Worm (Caenorhabditis elegans) whole organism, L1 larva: ENCODE measurements around the gene Y15E3A.3.

ENCODE experiments used
- C34B4.2 ChIP-seq: sonication (generic microtip); optimal IDR thresholded peaks from 2 replicates; lab custom pipeline; 2017; ENCODE audit warnings: mild to moderate bottlenecking, missing genetic modification characterization, missing compliant biosample characterization
- F16B12.6 ChIP-seq: fragments of 150-350 bp; optimal IDR thresholded peaks from 2 replicates; lab custom pipeline; 2014; ENCODE audit warnings: missing biosample characterization, missing genetic modification characterization
- Y116A8C.19 ChIP-seq: sonication (generic microtip); optimal IDR thresholded peaks from 2 replicates; lab custom pipeline; 2016; ENCODE audit warnings: missing compliant biosample characterization, missing genetic modification characterization, borderline replicate concordance
- aha-1 ChIP-seq: fragments of 150-350 bp; optimal IDR thresholded peaks from 2 replicates; lab custom pipeline; 2014; ENCODE audit warnings: missing biosample characterization, missing genetic modification characterization
- alr-1 ChIP-seq: fragments of 200-800 bp; sonication (Bioruptor generic); optimal IDR thresholded peaks from 2 replicates; lab custom pipeline; 2018; ENCODE audit warnings: borderline replicate concordance, mild to moderate bottlenecking, missing genetic modification characterization, missing compliant biosample characterization
- ceh-63 ChIP-seq: fragments of 200-800 bp; sonication (Bioruptor generic); optimal IDR thresholded peaks from 2 replicates; lab custom pipeline; 2018; ENCODE audit warnings: mild to moderate bottlenecking, missing genetic modification characterization, missing compliant biosample characterization
- ceh-8 ChIP-seq: fragments of 200-800 bp; sonication (Bioruptor generic); optimal IDR thresholded peaks from 2 replicates; lab custom pipeline; 2018; ENCODE audit warnings: mild to moderate bottlenecking, missing genetic modification characterization, moderate library complexity, missing compliant biosample characterization
- ceh-90 ChIP-seq: sonication (generic microtip); optimal IDR thresholded peaks from 2 replicates; lab custom pipeline; 2016; ENCODE audit warnings: missing genetic modification characterization, missing compliant biosample characterization
- ces-1 ChIP-seq: fragments of 150-350 bp; optimal IDR thresholded peaks from 2 replicates; lab custom pipeline; 2014; ENCODE audit warnings: missing biosample characterization, missing genetic modification reagents, missing genetic modification characterization
- dpl-1 ChIP-seq, 3 experiments: fragments of 150-350 bp in 2 of 3; sonication (generic microtip) in 1 of 3; optimal IDR thresholded peaks; 2 replicates each; lab custom pipeline; 2014 to 2017; ENCODE audit warnings: missing biosample characterization in 3 of 3, missing genetic modification characterization in 3 of 3, missing genetic modification reagents in 3 of 3
- dsc-1 ChIP-seq: sonication (generic microtip); optimal IDR thresholded peaks from 2 replicates; lab custom pipeline; 2016; ENCODE audit warnings: mild to moderate bottlenecking, missing genetic modification characterization, missing compliant biosample characterization
- egl-27 ChIP-seq, 2 experiments: fragments of 150-350 bp in 1 of 2; sonication (generic microtip); optimal IDR thresholded peaks; 3 replicates each; lab custom pipeline; 2017 to 2018; ENCODE audit warnings: missing biosample characterization in 2 of 2, missing genetic modification characterization in 2 of 2, missing genetic modification reagents in 2 of 2
- elt-2 ChIP-seq: sonication (generic microtip); optimal IDR thresholded peaks from 2 replicates; lab custom pipeline; 2016; ENCODE audit warnings: missing genetic modification characterization, mild to moderate bottlenecking, inconsistent platforms, missing compliant biosample characterization, missing genetic modification reagents
- elt-3 ChIP-seq, 6 experiments: fragments of 150-350 bp in 1 of 6; sonication (generic microtip); optimal IDR thresholded peaks; 2 replicates each; lab custom pipeline; 2017 to 2018; ENCODE audit warnings: missing biosample characterization in 6 of 6, missing genetic modification characterization in 6 of 6, inconsistent platforms in 1 of 6
- ets-5 ChIP-seq: fragments of 200-800 bp; sonication (Bioruptor generic); IDR thresholded peaks from 2 replicates; pipeline ENCODE4 v1.3.6; 2022; ENCODE audit warnings: missing genetic modification characterization, missing compliant biosample characterization
- fkh-10 ChIP-seq: sonication (generic microtip); optimal IDR thresholded peaks from 2 replicates; lab custom pipeline; 2017; ENCODE audit warnings: missing biosample characterization, missing genetic modification reagents, missing genetic modification characterization
- fkh-4 ChIP-seq: sonication (generic microtip); optimal IDR thresholded peaks from 2 replicates; lab custom pipeline; 2016; ENCODE audit warnings: missing compliant biosample characterization, missing genetic modification characterization, borderline replicate concordance
- grh-1 ChIP-seq: fragments of 200-800 bp; sonication (Bioruptor generic); IDR thresholded peaks from 2 replicates; pipeline ENCODE4 v1.3.6; 2022; ENCODE audit warnings: missing genetic modification reagents, missing genetic modification characterization, missing compliant biosample characterization
- hlh-17 ChIP-seq: fragments of 200-800 bp; sonication (Bioruptor generic); optimal IDR thresholded peaks from 2 replicates; lab custom pipeline; 2018; ENCODE audit warnings: missing genetic modification characterization, mild to moderate bottlenecking, missing compliant biosample characterization, moderate library complexity, borderline replicate concordance
- hlh-4 ChIP-seq: sonication (generic microtip); optimal IDR thresholded peaks from 2 replicates; lab custom pipeline; 2016; ENCODE audit warnings: mild to moderate bottlenecking, missing genetic modification characterization, missing compliant biosample characterization
- isw-1 ChIP-seq: fragments of 200-800 bp; sonication (Bioruptor generic); IDR thresholded peaks from 2 replicates; pipeline ENCODE4 v1.3.6; 2022; ENCODE audit warnings: missing genetic modification characterization, missing compliant biosample characterization
- lin-14 ChIP-seq: fragments of 200-800 bp; sonication (Bioruptor generic); optimal IDR thresholded peaks from 2 replicates; lab custom pipeline; 2018; ENCODE audit warnings: mild to moderate bottlenecking, missing genetic modification characterization, moderate library complexity, missing compliant biosample characterization
- lin-15B ChIP-seq: fragments of 150-350 bp; sonication (generic microtip); optimal IDR thresholded peaks from 3 replicates; lab custom pipeline; 2014; ENCODE audit warnings: missing biosample characterization, missing genetic modification characterization
- lin-39 ChIP-seq: fragments of 150-350 bp; optimal IDR thresholded peaks from 2 replicates; lab custom pipeline; 2014; ENCODE audit warnings: missing biosample characterization, missing genetic modification reagents, missing genetic modification characterization
- lir-3 ChIP-seq: sonication (generic microtip); optimal IDR thresholded peaks from 2 replicates; lab custom pipeline; 2016; ENCODE audit warnings: mild to moderate bottlenecking, missing genetic modification characterization, moderate library complexity, missing compliant biosample characterization; ENCODE audit not compliant: poor library complexity
- lsy-2 ChIP-seq, 2 experiments: fragments of 150-350 bp; optimal IDR thresholded peaks; 2 replicates each; lab custom pipeline; 2014; ENCODE audit warnings: missing biosample characterization in 2 of 2, missing genetic modification characterization in 2 of 2
- mef-2 ChIP-seq: fragments of 150-350 bp; optimal IDR thresholded peaks from 2 replicates; lab custom pipeline; 2014; ENCODE audit warnings: missing biosample characterization, missing genetic modification characterization
- nhr-11 ChIP-seq: fragments of 150-350 bp; optimal IDR thresholded peaks from 2 replicates; lab custom pipeline; 2014; ENCODE audit warnings: missing biosample characterization, missing genetic modification characterization
- nhr-12 ChIP-seq: sonication (generic microtip); optimal IDR thresholded peaks from 2 replicates; lab custom pipeline; 2017; ENCODE audit warnings: missing biosample characterization, missing genetic modification characterization
- nhr-19 ChIP-seq: fragments of 200-800 bp; sonication (Bioruptor generic); conservative IDR thresholded peaks from 2 replicates; pipeline ENCODE4 v1.3.6; 2022; ENCODE audit warnings: missing genetic modification characterization, missing compliant biosample characterization
- nhr-237 ChIP-seq: fragments of 150-350 bp; optimal IDR thresholded peaks from 2 replicates; lab custom pipeline; 2014; ENCODE audit warnings: missing biosample characterization, missing genetic modification characterization
- nhr-28 ChIP-seq: fragments of 150-350 bp; optimal IDR thresholded peaks from 2 replicates; lab custom pipeline; 2014; ENCODE audit warnings: missing biosample characterization, missing genetic modification characterization
- nhr-71 ChIP-seq: sonication (generic microtip); optimal IDR thresholded peaks from 2 replicates; lab custom pipeline; 2016; ENCODE audit warnings: mild to moderate bottlenecking, missing genetic modification characterization, moderate library complexity, missing compliant biosample characterization
- nhr-76 ChIP-seq: sonication (generic microtip); optimal IDR thresholded peaks from 2 replicates; lab custom pipeline; 2017; ENCODE audit warnings: missing biosample characterization, missing genetic modification characterization
- nhr-77 ChIP-seq: fragments of 150-350 bp; optimal IDR thresholded peaks from 2 replicates; lab custom pipeline; 2014; ENCODE audit warnings: missing biosample characterization, missing genetic modification characterization
- nhr-84 ChIP-seq: sonication (generic microtip); optimal IDR thresholded peaks from 2 replicates; lab custom pipeline; 2017; ENCODE audit warnings: missing biosample characterization, missing genetic modification characterization
- nhr-85 ChIP-seq: sonication (generic microtip); peaks from one replicate; lab custom pipeline; 2016; ENCODE audit warnings: missing genetic modification characterization, inconsistent platforms, missing compliant biosample characterization
- nhr-90 ChIP-seq: sonication (generic microtip); optimal IDR thresholded peaks from 2 replicates; lab custom pipeline; 2016; ENCODE audit warnings: mild to moderate bottlenecking, missing genetic modification characterization, missing compliant biosample characterization; ENCODE audit not compliant: poor library complexity
- rnt-1 ChIP-seq: sonication (generic microtip); optimal IDR thresholded peaks from 2 replicates; lab custom pipeline; 2016; ENCODE audit warnings: mild to moderate bottlenecking, missing genetic modification characterization, moderate library complexity, missing compliant biosample characterization
- skn-1 ChIP-seq: fragments of 150-350 bp; optimal IDR thresholded peaks from 2 replicates; lab custom pipeline; 2014; ENCODE audit warnings: missing biosample characterization, missing genetic modification characterization
- snpc-4 ChIP-seq: fragments of 150-350 bp; optimal IDR thresholded peaks from 2 replicates; lab custom pipeline; 2014; ENCODE audit warnings: missing biosample characterization, missing genetic modification characterization
- sox-4 ChIP-seq: sonication (generic microtip); optimal IDR thresholded peaks from 2 replicates; lab custom pipeline; 2016; ENCODE audit warnings: missing genetic modification characterization, missing compliant biosample characterization
- tbx-2 ChIP-seq: sonication (generic microtip); optimal IDR thresholded peaks from 2 replicates; lab custom pipeline; 2016; ENCODE audit warnings: missing genetic modification characterization, missing compliant biosample characterization
- tlp-1 ChIP-seq: fragments of 150-350 bp; optimal IDR thresholded peaks from 2 replicates; lab custom pipeline; 2014; ENCODE audit warnings: missing biosample characterization, missing genetic modification characterization
- unc-130 ChIP-seq: fragments of 150-350 bp; optimal IDR thresholded peaks from 2 replicates; lab custom pipeline; 2017; ENCODE audit warnings: missing biosample characterization, missing genetic modification characterization, inconsistent platforms
- unc-30 ChIP-seq: sonication (generic microtip); optimal IDR thresholded peaks from 2 replicates; lab custom pipeline; 2017; ENCODE audit warnings: missing biosample characterization, missing genetic modification characterization
- unc-62 ChIP-seq: fragments of 150-350 bp; optimal IDR thresholded peaks from 2 replicates; lab custom pipeline; 2014; ENCODE audit warnings: missing biosample characterization, missing genetic modification reagents, missing genetic modification characterization
- zag-1 ChIP-seq: fragments of 150-350 bp; optimal IDR thresholded peaks from 2 replicates; lab custom pipeline; 2014; ENCODE audit warnings: missing biosample characterization, missing genetic modification characterization
- zip-4 ChIP-seq: fragments of 200-800 bp; sonication (Bioruptor generic); optimal IDR thresholded peaks from 2 replicates; lab custom pipeline; 2018; ENCODE audit warnings: mild to moderate bottlenecking, missing genetic modification characterization, moderate library complexity, missing compliant biosample characterization
- ztf-4 ChIP-seq: fragments of 150-350 bp; optimal IDR thresholded peaks from 2 replicates; lab custom pipeline; 2014; ENCODE audit warnings: missing biosample characterization, missing genetic modification characterization

Gene Y15E3A.3

DNA sequence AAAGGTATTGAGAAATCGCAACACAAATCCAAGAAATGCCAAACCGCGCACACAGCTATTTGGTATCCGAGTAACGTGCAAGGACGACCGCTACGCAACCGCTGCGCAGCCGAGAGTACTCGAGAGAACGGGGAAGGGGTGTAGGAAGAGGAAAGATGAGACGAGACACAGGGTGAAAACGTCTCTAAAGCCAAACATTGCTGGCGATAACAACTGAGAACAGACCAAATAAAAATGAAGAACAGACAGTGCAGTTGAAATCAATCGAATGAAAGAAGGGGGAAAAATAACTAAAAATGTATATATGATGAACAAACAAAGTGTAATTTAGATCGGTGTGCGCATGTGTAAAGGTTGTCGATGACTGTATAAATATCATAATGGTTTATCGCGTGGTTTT is 44.4 kb downstream of the Y15E3A.3 start (continued):
- TF ChIP-seq grh-1 (GFP tag; lab: Robert Waterston, UW): no peak
- TF ChIP-seq skn-1 (tag; lab: Kevin White, UChicago): peak; percentile 10
- TF ChIP-seq rnt-1 (tag; lab: Kevin White, UChicago): peak; percentile 8
- no peak for TF ChIP-seq lin-39 (tag; lab: Kevin White, UChicago)
- no peak for TF ChIP-seq egl-27 (tag; optimal IDR thresholded peaks at IDR 0.05; lab: Kevin White, UChicago)
- TF ChIP-seq snpc-4 (tag; lab: Kevin White, UChicago): peak; percentile 37
- TF ChIP-seq nhr-90 (tag; lab: Kevin White, UChicago): peak; percentile 20
- no peak for TF ChIP-seq nhr-11 (tag; lab: Kevin White, UChicago)
- TF ChIP-seq elt-3 (tag; optimal IDR thresholded peaks at IDR 0.05; lab: Kevin White, UChicago): peak in 1 of 6 experiments; percentile 67
- no peak for TF ChIP-seq hlh-4
- peak in 1 of 3 experiments; percentile 8 for TF ChIP-seq dpl-1 (GFP tag; optimal IDR thresholded peaks at IDR 0.05; lab: Kevin White, UChicago)
- TF ChIP-seq nhr-12 (tag; lab: Kevin White, UChicago): no peak
- TF ChIP-seq nhr-77 (tag; lab: Kevin White, UChicago): no peak
- TF ChIP-seq nhr-237 (tag; lab: Kevin White, UChicago): no peak
- no peak for TF ChIP-seq unc-62 (GFP tag; lab: Kevin White, UChicago)
- TF ChIP-seq nhr-19 (GFP tag; lab: Robert Waterston, UW): no peak
- TF ChIP-seq hlh-17: no peak
- no peak for TF ChIP-seq lir-3 (tag; lab: Kevin White, UChicago)
- no peak for TF ChIP-seq tlp-1
- TF ChIP-seq F16B12.6 (tag; lab: Kevin White, UChicago): no peak
- TF ChIP-seq alr-1 (tag; lab: Kevin White, UChicago): no peak
- TF ChIP-seq zip-4 (GFP tag; lab: Kevin White, UChicago): no peak
- TF ChIP-seq isw-1: no peak
- TF ChIP-seq ceh-8: no peak
- no peak for TF ChIP-seq nhr-85 (tag; lab: Kevin White, UChicago)
- TF ChIP-seq unc-130 (tag; lab: Kevin White, UChicago): no peak
- TF ChIP-seq Y116A8C.19 (tag; lab: Kevin White, UChicago): no peak
- no peak for TF ChIP-seq elt-2
- TF ChIP-seq nhr-84 (tag; lab: Kevin White, UChicago): no peak
- TF ChIP-seq lsy-2 (tag; optimal IDR thresholded peaks at IDR 0.05; lab: Kevin White, UChicago): peak in 1 of 2 experiments; percentile 48
- no peak for TF ChIP-seq unc-30 (tag; lab: Kevin White, UChicago)
- no peak for TF ChIP-seq aha-1 (tag; lab: Kevin White, UChicago)
- TF ChIP-seq nhr-76 (tag; lab: Kevin White, UChicago): no peak
- no peak for TF ChIP-seq ets-5
- TF ChIP-seq fkh-4 (tag; lab: Kevin White, UChicago): no peak
- TF ChIP-seq ztf-4: no peak
- TF ChIP-seq dsc-1: no peak
- TF ChIP-seq lin-15B (tag; lab: Kevin White, UChicago): no peak
- TF ChIP-seq ceh-63 (GFP tag; lab: Kevin White, UChicago): no peak
- no peak for TF ChIP-seq mef-2 (tag; lab: Kevin White, UChicago)
- no peak for TF ChIP-seq fkh-10
- no peak for TF ChIP-seq C34B4.2 (tag; lab: Kevin White, UChicago)
- no peak for TF ChIP-seq ces-1
- TF ChIP-seq tbx-2: peak; percentile 16
- TF ChIP-seq nhr-71 (tag; lab: Kevin White, UChicago): peak; percentile 43
- TF ChIP-seq lin-14: peak; percentile 73
- no peak for TF ChIP-seq sox-4 (tag; lab: Kevin White, UChicago)
- no peak for TF ChIP-seq zag-1 (tag; lab: Kevin White, UChicago)
- no peak for TF ChIP-seq nhr-28
- no peak for TF ChIP-seq ceh-90 (tag; lab: Kevin White, UChicago)
